Fruit fly (Drosophila melanogaster): Measurements from ENCODE around the gene CG31776.

dm6 chr2L:3484759-3485158, 14.8 kb downstream of the CG31776 start:
- TF ChIP-seq usp (GFP tag; optimal IDR thresholded peaks at IDR 0.05) (no peak), psq (optimal IDR thresholded peaks at IDR 0.05) (no peak), EcR (GFP tag; optimal IDR thresholded peaks at IDR 0.05) (no peak), Dll (optimal IDR thresholded peaks at IDR 0.05) (no peak), CG8478 (optimal IDR thresholded peaks at IDR 0.05) (no peak)

All from whole organism.